Worm (Caenorhabditis elegans): ENCODE measurements around the gene C04E6.4.

DNA sequence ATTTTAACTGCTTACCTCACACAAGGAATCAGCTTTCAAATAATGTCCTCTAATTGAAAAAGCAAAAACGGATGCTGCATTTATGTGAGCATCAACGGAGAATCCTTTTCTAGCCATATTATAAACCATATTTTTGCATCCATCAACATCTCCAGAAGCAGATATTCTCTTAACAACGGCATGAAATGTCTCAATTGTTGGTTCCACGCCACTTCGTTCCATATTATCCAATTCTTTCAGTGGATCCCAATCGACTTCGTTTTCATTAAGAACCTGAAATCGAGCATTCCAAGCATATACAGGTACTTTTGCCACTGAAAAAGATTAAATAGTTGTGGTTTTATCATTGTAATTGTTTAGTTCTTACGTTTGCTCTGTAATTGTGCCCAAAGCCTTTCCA lies 9.7 kb downstream of the C04E6.4 start:
- TF ChIP-seq tbx-2 (tag; optimal IDR thresholded peaks at IDR 0.05) (no peak), ama-1 (optimal IDR thresholded peaks at IDR 0.05) (no peak), fkh-6 (tag; optimal IDR thresholded peaks at IDR 0.05) (no peak), fkh-10 (GFP tag; optimal IDR thresholded peaks at IDR 0.05) (no peak), unc-3 (GFP tag; conservative IDR thresholded peaks at IDR 0.05) (no peak), unc-3 (tag; optimal IDR thresholded peaks at IDR 0.05) (no peak), hlh-15 (tag; optimal IDR thresholded peaks at IDR 0.05) (no peak), sox-4 (tag; optimal IDR thresholded peaks at IDR 0.05) (no peak), pha-2 (tag; optimal IDR thresholded peaks at IDR 0.05) (no peak), npax-4 (tag; optimal IDR thresholded peaks at IDR 0.05) (no peak), dmd-4 (tag; optimal IDR thresholded peaks at IDR 0.05; ENCODE audit: borderline replicate concordance) (no peak)

Data from whole organism, late embryonic.